Worm (Caenorhabditis elegans) whole organism, L1 larva: Measurements from ENCODE around the gene dsh-1.

Source experiments
- C04F5.9 ChIP-seq: sonication (generic microtip); optimal IDR thresholded peaks from 2 replicates; lab custom pipeline; 2016; ENCODE audit warnings: missing genetic modification characterization, missing compliant biosample characterization
- C34B4.2 ChIP-seq: sonication (generic microtip); optimal IDR thresholded peaks from 2 replicates; lab custom pipeline; 2017; ENCODE audit warnings: mild to moderate bottlenecking, missing genetic modification characterization, missing compliant biosample characterization
- aly-2 ChIP-seq: fragments of 150-350 bp; optimal IDR thresholded peaks from 2 replicates; lab custom pipeline; 2014; ENCODE audit warnings: missing biosample characterization, missing genetic modification characterization
- ceh-63 ChIP-seq: fragments of 200-800 bp; sonication (Bioruptor generic); optimal IDR thresholded peaks from 2 replicates; lab custom pipeline; 2018; ENCODE audit warnings: mild to moderate bottlenecking, missing genetic modification characterization, missing compliant biosample characterization
- ceh-88 ChIP-seq: fragments of 200-800 bp; sonication (Bioruptor generic); IDR thresholded peaks from 2 replicates; pipeline ENCODE4 v1.3.6; 2022; ENCODE audit warnings: missing genetic modification characterization, missing compliant biosample characterization
- egl-13 ChIP-seq: sonication (generic microtip); optimal IDR thresholded peaks from 2 replicates; lab custom pipeline; 2016; ENCODE audit warnings: missing genotype, missing genetic modification reagents, missing genetic modification characterization, missing compliant biosample characterization
- elt-3 ChIP-seq, 6 experiments: fragments of 150-350 bp in 1 of 6; sonication (generic microtip); optimal IDR thresholded peaks; 2 replicates each; lab custom pipeline; 2017 to 2018; ENCODE audit warnings: missing biosample characterization in 6 of 6, missing genetic modification characterization in 6 of 6, inconsistent platforms in 1 of 6
- ets-5 ChIP-seq: fragments of 200-800 bp; sonication (Bioruptor generic); IDR thresholded peaks from 2 replicates; pipeline ENCODE4 v1.3.6; 2022; ENCODE audit warnings: missing genetic modification characterization, missing compliant biosample characterization
- hpl-2 ChIP-seq: fragments of 150-350 bp; optimal IDR thresholded peaks from 2 replicates; lab custom pipeline; 2014; ENCODE audit warnings: missing biosample characterization, missing genetic modification reagents, missing genetic modification characterization
- isw-1 ChIP-seq: fragments of 200-800 bp; sonication (Bioruptor generic); IDR thresholded peaks from 2 replicates; pipeline ENCODE4 v1.3.6; 2022; ENCODE audit warnings: missing genetic modification characterization, missing compliant biosample characterization
- lin-14 ChIP-seq: fragments of 200-800 bp; sonication (Bioruptor generic); optimal IDR thresholded peaks from 2 replicates; lab custom pipeline; 2018; ENCODE audit warnings: mild to moderate bottlenecking, missing genetic modification characterization, moderate library complexity, missing compliant biosample characterization
- lir-3 ChIP-seq: sonication (generic microtip); optimal IDR thresholded peaks from 2 replicates; lab custom pipeline; 2016; ENCODE audit warnings: mild to moderate bottlenecking, missing genetic modification characterization, moderate library complexity, missing compliant biosample characterization; ENCODE audit not compliant: poor library complexity
- nhr-11 ChIP-seq: fragments of 150-350 bp; optimal IDR thresholded peaks from 2 replicates; lab custom pipeline; 2014; ENCODE audit warnings: missing biosample characterization, missing genetic modification characterization
- nhr-71 ChIP-seq: sonication (generic microtip); optimal IDR thresholded peaks from 2 replicates; lab custom pipeline; 2016; ENCODE audit warnings: mild to moderate bottlenecking, missing genetic modification characterization, moderate library complexity, missing compliant biosample characterization
- nhr-77 ChIP-seq: fragments of 150-350 bp; optimal IDR thresholded peaks from 2 replicates; lab custom pipeline; 2014; ENCODE audit warnings: missing biosample characterization, missing genetic modification characterization
- nhr-84 ChIP-seq: sonication (generic microtip); optimal IDR thresholded peaks from 2 replicates; lab custom pipeline; 2017; ENCODE audit warnings: missing biosample characterization, missing genetic modification characterization
- nhr-90 ChIP-seq: sonication (generic microtip); optimal IDR thresholded peaks from 2 replicates; lab custom pipeline; 2016; ENCODE audit warnings: mild to moderate bottlenecking, missing genetic modification characterization, missing compliant biosample characterization; ENCODE audit not compliant: poor library complexity
- skn-1 ChIP-seq: fragments of 150-350 bp; optimal IDR thresholded peaks from 2 replicates; lab custom pipeline; 2014; ENCODE audit warnings: missing biosample characterization, missing genetic modification characterization
- snpc-4 ChIP-seq: fragments of 150-350 bp; optimal IDR thresholded peaks from 2 replicates; lab custom pipeline; 2014; ENCODE audit warnings: missing biosample characterization, missing genetic modification characterization
- unc-30 ChIP-seq: sonication (generic microtip); optimal IDR thresholded peaks from 2 replicates; lab custom pipeline; 2017; ENCODE audit warnings: missing biosample characterization, missing genetic modification characterization
- unc-86 ChIP-seq: sonication (generic microtip); optimal IDR thresholded peaks from 2 replicates; lab custom pipeline; 2016; ENCODE audit warnings: missing genetic modification characterization, missing compliant biosample characterization
- zip-4 ChIP-seq: fragments of 200-800 bp; sonication (Bioruptor generic); optimal IDR thresholded peaks from 2 replicates; lab custom pipeline; 2018; ENCODE audit warnings: mild to moderate bottlenecking, missing genetic modification characterization, moderate library complexity, missing compliant biosample characterization
- ztf-11 ChIP-seq, 2 experiments: sonication (generic microtip); optimal IDR thresholded peaks; 2 replicates each; lab custom pipeline; 2016 to 2017; ENCODE audit warnings: missing genetic modification characterization in 2 of 2, missing biosample characterization in 1 of 2, missing compliant biosample characterization in 1 of 2
- ztf-4 ChIP-seq: fragments of 150-350 bp; optimal IDR thresholded peaks from 2 replicates; lab custom pipeline; 2014; ENCODE audit warnings: missing biosample characterization, missing genetic modification characterization

Gene dsh-1

ce11 chrII:5170932-5171331 is 54.3 kb downstream of the dsh-1 start, which contains the start of gene srb-1:
Gene srb-1 (minus strand): TSS chrII:5171032.
- no peak for TF ChIP-seq nhr-11
- no peak for TF ChIP-seq snpc-4 (tag; lab: Kevin White, UChicago)
- TF ChIP-seq ztf-4 (tag; lab: Kevin White, UChicago) = no peak
- TF ChIP-seq ztf-11 (tag; optimal IDR thresholded peaks at IDR 0.05; lab: Kevin White, UChicago) = no peak
- no peak for TF ChIP-seq zip-4 (GFP tag; lab: Kevin White, UChicago)
- no peak for TF ChIP-seq nhr-71 (tag; lab: Kevin White, UChicago)
- TF ChIP-seq egl-13 (tag; lab: Kevin White, UChicago) = no peak
- no peak for TF ChIP-seq lin-14 (GFP tag; lab: Kevin White, UChicago)
- no peak for TF ChIP-seq ceh-63 (GFP tag; lab: Kevin White, UChicago)
- TF ChIP-seq unc-86 (tag; lab: Kevin White, UChicago) = no peak
- no peak for TF ChIP-seq aly-2 (tag; lab: Kevin White, UChicago)
- no peak for TF ChIP-seq skn-1 (tag; lab: Kevin White, UChicago)
- no peak for TF ChIP-seq hpl-2 (GFP tag; lab: Kevin White, UChicago)
- no peak for TF ChIP-seq nhr-90 (tag; lab: Kevin White, UChicago)
- TF ChIP-seq C04F5.9 (tag; lab: Kevin White, UChicago) = no peak

ce11 chrII:5166738-5167137 is 58.4 kb downstream of the dsh-1 start, which contains the start of gene srb-3:
Gene srb-3 (minus strand): TSS chrII:5166838.
- no peak for TF ChIP-seq isw-1 (GFP tag; lab: Robert Waterston, UW)
- no peak for TF ChIP-seq ets-5 (GFP tag; lab: Robert Waterston, UW)
- TF ChIP-seq lin-14 (GFP tag; lab: Kevin White, UChicago) = no peak
- no peak for TF ChIP-seq skn-1 (tag; lab: Kevin White, UChicago)
- TF ChIP-seq elt-3 (tag; optimal IDR thresholded peaks at IDR 0.05; lab: Kevin White, UChicago) = no peak
- no peak for TF ChIP-seq ztf-11 (tag; optimal IDR thresholded peaks at IDR 0.05; lab: Kevin White, UChicago)
- no peak for TF ChIP-seq lir-3
- no peak for TF ChIP-seq C34B4.2
- no peak for TF ChIP-seq unc-30 (tag; lab: Kevin White, UChicago)
- TF ChIP-seq nhr-77 (tag; lab: Kevin White, UChicago) = no peak
- no peak for TF ChIP-seq ceh-88 (GFP tag; lab: Robert Waterston, UW)
- no peak for TF ChIP-seq nhr-84 (tag; lab: Kevin White, UChicago)
